Worm (Caenorhabditis elegans) whole organism, L2 larva: ENCODE data around the gene col-72.
A peak's percentile ranks its signal among the peaks of the same experiment; 100 is the strongest.

Experiments
- C34F6.9 ChIP-seq: fragments of 150-350 bp; optimal IDR thresholded peaks from 2 replicates; lab custom pipeline; 2014; ENCODE audit warnings: missing biosample characterization, missing genetic modification characterization
- F13H6.1 ChIP-seq: sonication (generic microtip); optimal IDR thresholded peaks from 2 replicates; lab custom pipeline; 2016; ENCODE audit warnings: missing genetic modification characterization, missing compliant biosample characterization
- Y55F3AM.14 ChIP-seq: fragments of 200-800 bp; sonication (Bioruptor generic); optimal IDR thresholded peaks from 2 replicates; lab custom pipeline; 2018; ENCODE audit warnings: mild to moderate bottlenecking, missing genetic modification characterization, missing compliant biosample characterization
- alr-1 ChIP-seq: fragments of 150-350 bp; optimal IDR thresholded peaks from 2 replicates; lab custom pipeline; 2014; ENCODE audit warnings: missing biosample characterization, missing genetic modification characterization
- aly-2 ChIP-seq: fragments of 150-350 bp; optimal IDR thresholded peaks from 2 replicates; lab custom pipeline; 2014; ENCODE audit warnings: missing biosample characterization, missing genetic modification characterization
- ama-1 ChIP-seq: fragments of 150-350 bp; optimal IDR thresholded peaks from 2 replicates; lab custom pipeline; 2018; ENCODE audit warnings: inconsistent platforms
- blmp-1 ChIP-seq: sonication (generic microtip); optimal IDR thresholded peaks from 2 replicates; lab custom pipeline; 2017; ENCODE audit warnings: missing genetic modification characterization, mild to moderate bottlenecking, missing compliant biosample characterization, antibody characterized with exemption, moderate library complexity; ENCODE audit not compliant: insufficient read depth
- ceh-16 ChIP-seq: fragments of 150-350 bp; optimal IDR thresholded peaks from 2 replicates; lab custom pipeline; 2014; ENCODE audit warnings: missing biosample characterization, missing genetic modification characterization
- crh-2 ChIP-seq: sonication (generic microtip); optimal IDR thresholded peaks from 2 replicates; lab custom pipeline; 2017; ENCODE audit warnings: missing biosample characterization, missing genetic modification characterization
- dmd-4 ChIP-seq: sonication (generic microtip); optimal IDR thresholded peaks from 2 replicates; lab custom pipeline; 2017; ENCODE audit warnings: missing biosample characterization, missing genetic modification characterization
- egl-27 ChIP-seq: sonication (generic microtip); optimal IDR thresholded peaks from 3 replicates; lab custom pipeline; 2017; ENCODE audit warnings: missing biosample characterization, missing genetic modification reagents, missing genetic modification characterization
- elt-1 ChIP-seq: fragments of 150-350 bp; optimal IDR thresholded peaks from 2 replicates; lab custom pipeline; 2014; ENCODE audit warnings: missing biosample characterization, missing genetic modification characterization
- elt-3 ChIP-seq: sonication (generic microtip); optimal IDR thresholded peaks from 2 replicates; lab custom pipeline; 2017; ENCODE audit warnings: missing biosample characterization, missing genetic modification characterization
- fos-1 ChIP-seq: fragments of 150-350 bp; optimal IDR thresholded peaks from 2 replicates; lab custom pipeline; 2014; ENCODE audit warnings: missing biosample characterization, missing genetic modification characterization
- gmeb-1 ChIP-seq: fragments of 150-350 bp; optimal IDR thresholded peaks from 2 replicates; lab custom pipeline; 2014; ENCODE audit warnings: missing biosample characterization, missing genetic modification characterization
- lin-11 ChIP-seq: fragments of 150-350 bp; sonication (generic microtip); optimal IDR thresholded peaks from 2 replicates; lab custom pipeline; 2014; ENCODE audit warnings: missing biosample characterization, missing genetic modification characterization, inconsistent platforms, mixed read lengths
- lin-13 ChIP-seq: fragments of 150-350 bp; optimal IDR thresholded peaks from 2 replicates; lab custom pipeline; 2014; ENCODE audit warnings: missing biosample characterization, missing genetic modification reagents, missing genetic modification characterization
- lin-39 ChIP-seq: fragments of 150-350 bp; optimal IDR thresholded peaks from 2 replicates; lab custom pipeline; 2014; ENCODE audit warnings: missing biosample characterization, missing genetic modification reagents, missing genetic modification characterization
- lsy-2 ChIP-seq, 2 experiments: fragments of 150-350 bp in 1 of 2; sonication (generic microtip) in 1 of 2; optimal IDR thresholded peaks; 2 replicates each; lab custom pipeline; 2014 to 2017; ENCODE audit warnings: missing biosample characterization in 2 of 2, missing genetic modification characterization in 2 of 2
- mab-5 ChIP-seq: fragments of 150-350 bp; optimal IDR thresholded peaks from 2 replicates; lab custom pipeline; 2014; ENCODE audit warnings: missing biosample characterization, missing genetic modification characterization
- mbf-1 ChIP-seq: sonication (generic microtip); optimal IDR thresholded peaks from 2 replicates; lab custom pipeline; 2017; ENCODE audit warnings: missing biosample characterization, missing genetic modification characterization
- mdl-1 ChIP-seq, 2 experiments: fragments of 150-350 bp in 1 of 2; sonication (generic microtip) in 1 of 2; optimal IDR thresholded peaks; 2 replicates each; lab custom pipeline; 2017; ENCODE audit warnings: missing biosample characterization in 2 of 2, missing genetic modification characterization in 2 of 2
- nhr-11 ChIP-seq: fragments of 150-350 bp; optimal IDR thresholded peaks from 2 replicates; lab custom pipeline; 2014; ENCODE audit warnings: missing biosample characterization, missing genetic modification characterization
- nhr-12 ChIP-seq: fragments of 150-350 bp; optimal IDR thresholded peaks from 2 replicates; lab custom pipeline; 2014; ENCODE audit warnings: missing biosample characterization, missing genetic modification characterization
- nhr-129 ChIP-seq: fragments of 150-350 bp; optimal IDR thresholded peaks from 2 replicates; lab custom pipeline; 2014; ENCODE audit warnings: missing biosample characterization, missing genetic modification characterization
- nhr-21 ChIP-seq: fragments of 150-350 bp; optimal IDR thresholded peaks from 2 replicates; lab custom pipeline; 2014; ENCODE audit warnings: missing biosample characterization, missing genetic modification characterization
- nhr-237 ChIP-seq: fragments of 150-350 bp; optimal IDR thresholded peaks from 2 replicates; lab custom pipeline; 2014; ENCODE audit warnings: missing biosample characterization, missing genetic modification characterization
- nhr-25 ChIP-seq: fragments of 150-350 bp; sonication (generic microtip); optimal IDR thresholded peaks from 3 replicates; lab custom pipeline; 2014; ENCODE audit warnings: missing biosample characterization, missing genetic modification characterization
- nhr-6 ChIP-seq: fragments of 150-350 bp; optimal IDR thresholded peaks from 2 replicates; lab custom pipeline; 2014; ENCODE audit warnings: missing biosample characterization, missing genetic modification characterization
- nhr-77 ChIP-seq: fragments of 150-350 bp; optimal IDR thresholded peaks from 2 replicates; lab custom pipeline; 2014; ENCODE audit warnings: missing biosample characterization, missing genetic modification characterization
- peb-1 ChIP-seq: fragments of 150-350 bp; optimal IDR thresholded peaks from 2 replicates; lab custom pipeline; 2014; ENCODE audit warnings: missing biosample characterization, missing genetic modification characterization
- skn-1 ChIP-seq: sonication (generic microtip); optimal IDR thresholded peaks from 2 replicates; lab custom pipeline; 2017; ENCODE audit warnings: missing biosample characterization, missing genetic modification characterization
- sma-3 ChIP-seq: sonication (generic microtip); optimal IDR thresholded peaks from 2 replicates; lab custom pipeline; 2016; ENCODE audit warnings: missing genetic modification reagents, missing genetic modification characterization, missing compliant biosample characterization
- sma-9 ChIP-seq, 2 experiments: fragments of 150-350 bp in 1 of 2; sonication (generic microtip) in 1 of 2; optimal IDR thresholded peaks; 2 replicates each; lab custom pipeline; 2014 to 2016; ENCODE audit warnings: missing genetic modification characterization in 2 of 2, mild to moderate bottlenecking in 1 of 2, missing biosample characterization in 1 of 2, missing compliant biosample characterization in 1 of 2, missing genetic modification reagents in 1 of 2, moderate library complexity in 1 of 2
- snpc-4 ChIP-seq: fragments of 150-350 bp; optimal IDR thresholded peaks from 2 replicates; lab custom pipeline; 2014; ENCODE audit warnings: missing biosample characterization, missing genetic modification characterization
- unc-39 ChIP-seq: fragments of 150-350 bp; optimal IDR thresholded peaks from 2 replicates; lab custom pipeline; 2014; ENCODE audit warnings: missing biosample characterization, missing genetic modification characterization
- unc-55 ChIP-seq: fragments of 150-350 bp; sonication (generic microtip); optimal IDR thresholded peaks from 3 replicates; lab custom pipeline; 2014; ENCODE audit warnings: missing biosample characterization, missing genetic modification reagents, missing genetic modification characterization
- unc-62 ChIP-seq: fragments of 150-350 bp; optimal IDR thresholded peaks from 2 replicates; lab custom pipeline; 2014; ENCODE audit warnings: missing biosample characterization, missing genetic modification reagents, missing genetic modification characterization
- zag-1 ChIP-seq: fragments of 150-350 bp; optimal IDR thresholded peaks from 2 replicates; lab custom pipeline; 2014; ENCODE audit warnings: missing biosample characterization, missing genetic modification characterization
- ztf-1 ChIP-seq: fragments of 200-800 bp; sonication (Bioruptor generic); conservative IDR thresholded peaks from 2 replicates; pipeline ENCODE4 v1.3.6; 2022; ENCODE audit warnings: missing genetic modification characterization, missing compliant biosample characterization
- ztf-11 ChIP-seq: sonication (generic microtip); optimal IDR thresholded peaks from 2 replicates; lab custom pipeline; 2017; ENCODE audit warnings: missing biosample characterization, missing genetic modification characterization
- ztf-4 ChIP-seq: fragments of 150-350 bp; optimal IDR thresholded peaks from 2 replicates; lab custom pipeline; 2014; ENCODE audit warnings: missing biosample characterization, missing genetic modification characterization

col-72 gene

DNA sequence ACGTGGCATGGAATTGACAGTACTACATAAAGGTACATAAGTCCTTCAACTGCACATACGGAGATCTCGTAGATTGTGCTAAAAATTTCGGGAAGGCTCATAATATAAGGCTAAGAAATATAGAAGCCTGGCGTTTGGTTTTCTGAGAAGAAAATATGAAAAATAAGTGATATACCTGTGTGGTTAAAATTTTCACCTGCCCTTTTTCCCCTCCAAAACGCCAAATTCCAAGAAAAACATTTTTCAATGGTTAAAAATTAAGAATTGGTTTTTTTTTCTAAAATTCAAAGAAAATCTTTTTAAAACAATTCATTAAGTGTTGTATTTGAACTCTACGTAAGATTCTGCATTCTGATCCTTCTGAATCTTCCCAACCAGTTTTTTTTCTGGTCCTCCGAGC is 9.4 kb downstream of the col-72 start, which contains the start of gene srz-5:
Gene srz-5, minus strand, starts transcription at position 101 of the 400 bp plus-strand sequence.
- TF ChIP-seq C34F6.9 (tag; lab: Kevin White, UChicago) (no peak), sma-3 (no peak), lin-11 (tag; lab: Kevin White, UChicago) (no peak), aly-2 (tag; lab: Kevin White, UChicago) (no peak), mbf-1 (tag; lab: Kevin White, UChicago) (no peak), elt-1 (tag; lab: Kevin White, UChicago) (no peak), alr-1 (tag; lab: Kevin White, UChicago) (no peak), fos-1 (no peak), elt-3 (tag; lab: Kevin White, UChicago) (no peak), mdl-1 (tag; optimal IDR thresholded peaks at IDR 0.05; lab: Kevin White, UChicago) (no peak), nhr-12 (tag; lab: Kevin White, UChicago) (no peak), peb-1 (tag; lab: Kevin White, UChicago) (no peak), sma-9 (GFP tag; optimal IDR thresholded peaks at IDR 0.05; lab: Kevin White, UChicago) (no peak), sma-9 (tag; optimal IDR thresholded peaks at IDR 0.05; lab: Kevin White, UChicago) (no peak), nhr-11 (tag; lab: Kevin White, UChicago) (no peak), nhr-21 (tag; lab: Kevin White, UChicago) (no peak), ceh-16 (tag; lab: Kevin White, UChicago) (no peak), skn-1 (tag; lab: Kevin White, UChicago) (no peak), snpc-4 (no peak), lin-13 (GFP tag; lab: Kevin White, UChicago) (no peak)

DNA sequence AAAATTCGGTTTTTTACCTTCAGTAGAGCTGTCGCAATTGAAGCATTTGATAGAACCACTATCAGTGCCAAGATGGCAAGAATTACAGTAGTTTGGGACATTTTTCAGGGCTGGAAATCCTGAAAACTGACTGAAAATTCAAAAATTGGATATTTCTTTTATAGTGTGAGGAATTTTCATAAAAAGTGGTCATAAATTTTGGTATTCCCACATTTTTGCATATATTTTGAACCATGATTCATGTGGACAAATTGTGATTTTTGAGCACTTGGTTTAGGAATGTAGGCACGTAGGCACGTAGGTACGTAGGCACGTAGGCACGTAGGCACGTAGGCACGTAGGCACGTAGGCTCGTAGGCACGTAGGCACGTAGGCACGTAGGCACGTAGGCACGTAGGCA is 11.8 kb downstream of the col-72 start, which contains the start of gene Y49F6B.19:
Gene Y49F6B.19, minus strand, starts transcription at position 101 of the 400 bp plus-strand sequence.
- TF ChIP-seq C34F6.9 (tag; lab: Kevin White, UChicago) = no peak
- no peak for TF ChIP-seq skn-1 (tag; lab: Kevin White, UChicago)
- no peak for TF ChIP-seq nhr-237
- no peak for TF ChIP-seq alr-1 (tag; lab: Kevin White, UChicago)
- TF ChIP-seq mab-5 = no peak
- TF ChIP-seq snpc-4 = no peak
- TF ChIP-seq nhr-11 (tag; lab: Kevin White, UChicago) = no peak
- TF ChIP-seq egl-27 (tag; lab: Kevin White, UChicago) = no peak
- TF ChIP-seq unc-62 = no peak
- no peak for TF ChIP-seq ceh-16 (tag; lab: Kevin White, UChicago)
- no peak for TF ChIP-seq nhr-129
- TF ChIP-seq lin-13 (GFP tag; lab: Kevin White, UChicago) = no peak
- TF ChIP-seq nhr-6 (tag; lab: Kevin White, UChicago) = no peak
- no peak for TF ChIP-seq lsy-2 (tag; optimal IDR thresholded peaks at IDR 0.05; lab: Kevin White, UChicago)

DNA sequence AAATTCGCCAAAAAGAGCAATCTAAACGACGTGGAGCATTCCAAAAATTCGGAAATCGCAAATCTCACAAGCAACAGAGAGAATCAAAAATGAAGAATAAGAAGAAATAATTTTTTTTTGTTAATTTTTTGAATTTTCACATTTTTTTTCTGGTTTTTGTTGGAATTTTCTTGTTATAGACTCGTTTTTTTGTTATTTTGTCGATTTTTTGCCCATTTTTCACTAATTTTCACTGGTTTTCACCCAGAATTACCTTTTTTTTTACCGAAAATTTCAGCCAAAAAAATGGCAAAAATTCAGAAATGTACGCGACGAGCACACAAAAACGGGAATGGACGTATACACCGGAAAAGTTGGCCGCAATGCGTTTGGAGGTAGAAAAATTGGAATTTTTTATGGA is 19.3 kb downstream of the col-72 start, which contains the start of gene cyh-1:
Gene cyh-1, plus strand, starts transcription at position 301 of the 400 bp plus-strand sequence.
- no peak for TF ChIP-seq nhr-12 (tag; lab: Kevin White, UChicago)
- no peak for TF ChIP-seq sma-3
- TF ChIP-seq mbf-1 (tag; lab: Kevin White, UChicago) = no peak
- no peak for TF ChIP-seq ztf-1 (GFP tag; lab: Robert Waterston, UW)
- TF ChIP-seq fos-1 = no peak
- TF ChIP-seq dmd-4 (tag; lab: Kevin White, UChicago) = no peak
- no peak for TF ChIP-seq lin-13 (GFP tag; lab: Kevin White, UChicago)
- no peak for TF ChIP-seq nhr-6 (tag; lab: Kevin White, UChicago)
- no peak for TF ChIP-seq skn-1 (tag; lab: Kevin White, UChicago)
- TF ChIP-seq nhr-11 (tag; lab: Kevin White, UChicago) = no peak
- no peak for TF ChIP-seq C34F6.9 (tag; lab: Kevin White, UChicago)
- TF ChIP-seq unc-39 = no peak
- no peak for TF ChIP-seq sma-9 (GFP tag; optimal IDR thresholded peaks at IDR 0.05; lab: Kevin White, UChicago)
- no peak for TF ChIP-seq sma-9 (tag; optimal IDR thresholded peaks at IDR 0.05; lab: Kevin White, UChicago)
- no peak for TF ChIP-seq ztf-4 (tag; lab: Kevin White, UChicago)
- TF ChIP-seq aly-2 (tag; lab: Kevin White, UChicago) = no peak
- no peak for TF ChIP-seq crh-2 (tag; lab: Kevin White, UChicago)
- no peak for TF ChIP-seq zag-1 (tag; lab: Kevin White, UChicago)
- no peak for TF ChIP-seq nhr-21 (tag; lab: Kevin White, UChicago)
- no peak for TF ChIP-seq lin-11 (tag; lab: Kevin White, UChicago)
- TF ChIP-seq nhr-77 (tag; lab: Kevin White, UChicago) = no peak

DNA sequence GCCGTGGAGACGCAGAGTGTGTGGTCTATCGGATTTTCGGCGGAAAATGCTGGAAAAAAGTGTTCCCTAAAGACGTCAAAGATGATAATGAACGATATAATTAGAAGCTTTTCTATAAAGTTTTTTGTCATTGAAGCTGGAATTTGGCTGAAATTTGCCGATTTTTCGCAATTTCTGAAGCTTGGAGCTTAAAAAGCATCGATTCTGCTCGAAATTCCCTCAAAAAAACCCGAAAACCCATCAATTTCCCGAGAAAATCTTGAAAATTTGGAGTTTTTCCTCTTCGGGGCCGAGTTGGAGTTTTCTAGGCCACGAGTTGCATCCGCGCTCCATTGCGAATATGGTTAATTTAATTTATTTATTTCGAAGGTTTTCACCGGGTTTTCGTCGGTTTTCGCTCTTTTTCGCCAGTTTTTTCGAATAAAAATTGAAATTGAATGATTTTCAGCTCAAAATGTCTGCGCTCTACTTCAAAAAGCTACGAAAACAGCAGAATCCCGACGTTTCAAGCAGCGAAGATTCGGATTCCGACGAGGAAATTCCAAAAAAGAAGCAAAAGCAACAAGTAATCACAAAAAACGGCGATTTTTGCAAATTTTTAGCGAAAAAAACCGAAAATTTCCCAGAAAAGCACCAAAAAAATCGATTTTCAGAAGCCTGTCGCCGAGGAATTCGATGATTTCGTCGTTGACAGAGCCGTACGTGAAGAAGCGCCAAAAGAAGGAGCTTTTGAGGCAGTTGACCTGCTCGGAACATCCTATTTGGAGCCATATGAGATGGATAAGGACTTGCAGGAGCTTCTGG is 21.3 kb downstream of the col-72 start, which contains the start of the genes col-71 and Y49F6B.2:
Gene col-71, minus strand, starts transcription at position 51 of the 804 bp plus-strand sequence.
Gene Y49F6B.2, plus strand, starts transcription at position 449 of the 804 bp plus-strand sequence.
- TF ChIP-seq aly-2 (tag; lab: Kevin White, UChicago) (no peak), fos-1 (peak; percentile 26), nhr-77 (tag; lab: Kevin White, UChicago) (no peak), unc-55 (GFP tag; lab: Kevin White, UChicago) (peak; percentile 86), Y55F3AM.14 (GFP tag; lab: Kevin White, UChicago) (peak; percentile 25), mbf-1 (tag; lab: Kevin White, UChicago) (no peak), nhr-129 (peak; percentile 46), F13H6.1 (peak; percentile 74), ztf-11 (tag; lab: Kevin White, UChicago) (no peak), ceh-16 (tag; lab: Kevin White, UChicago) (no peak), blmp-1 (tag; lab: Kevin White, UChicago) (no peak), nhr-11 (tag; lab: Kevin White, UChicago) (no peak), nhr-12 (tag; lab: Kevin White, UChicago) (no peak), ztf-1 (GFP tag; lab: Robert Waterston, UW) (no peak), C34F6.9 (tag; lab: Kevin White, UChicago) (peak; percentile 91), gmeb-1 (tag; lab: Kevin White, UChicago) (peak; percentile 71), lin-39 (tag; lab: Kevin White, UChicago) (no peak), nhr-25 (tag; lab: Kevin White, UChicago) (peak; percentile 56), ama-1 (lab: Kevin White, UChicago) (no peak)
